Fruit fly (Drosophila melanogaster): Measurements from ENCODE around the gene Top2.

Top2 gene

dm6 chr2L:19415859-19416258 lies 37.4 kb downstream of the Top2 start (continued):
- no peak for TF ChIP-seq bsh (GFP tag; optimal IDR thresholded peaks at IDR 0.05)
- no peak for TF ChIP-seq CG7556 (GFP tag; optimal IDR thresholded peaks at IDR 0.05)
- no peak for TF ChIP-seq E2f1 (GFP tag; IDR thresholded peaks at IDR 0.05)
- TF ChIP-seq CG4854 (GFP tag; optimal IDR thresholded peaks at IDR 0.05) = no peak
- TF ChIP-seq Hey (tag; optimal IDR thresholded peaks at IDR 0.05) = no peak
- no peak for TF ChIP-seq CG18476 (GFP tag; optimal IDR thresholded peaks at IDR 0.05)
- no peak for TF ChIP-seq CG4617 (GFP tag; optimal IDR thresholded peaks at IDR 0.05; ENCODE audit: borderline replicate concordance)
- no peak for TF ChIP-seq Side (GFP tag; optimal IDR thresholded peaks at IDR 0.05)
- no peak for TF ChIP-seq exex (tag; optimal IDR thresholded peaks at IDR 0.05)
- peak; percentile 28; the same call in 1 of the 3 replicates for TF ChIP-seq row (GFP tag; IDR thresholded peaks at IDR 0.05)
- TF ChIP-seq CG1529 (GFP tag; optimal IDR thresholded peaks at IDR 0.05) = no peak
- TF ChIP-seq Xbp1 (GFP tag; optimal IDR thresholded peaks at IDR 0.05) = no peak
- TF ChIP-seq zfh2 (GFP tag; optimal IDR thresholded peaks at IDR 0.05) = peak; percentile 16
- no peak for TF ChIP-seq Spps (tag; optimal IDR thresholded peaks at IDR 0.05)
- TF ChIP-seq Mes4 (GFP tag; optimal IDR thresholded peaks at IDR 0.05) = no peak
- TF ChIP-seq org-1 (GFP tag; optimal IDR thresholded peaks at IDR 0.05) = no peak
- TF ChIP-seq zfh1 (GFP tag; IDR thresholded peaks at IDR 0.05) = no peak
- no peak for TF ChIP-seq Bgb (GFP tag; IDR thresholded peaks at IDR 0.05; ENCODE audit: partially characterized antibody)
- TF ChIP-seq az2 (GFP tag; optimal IDR thresholded peaks at IDR 0.05) = no peak
- TF ChIP-seq CG3281 (GFP tag; optimal IDR thresholded peaks at IDR 0.05) = peak; percentile 41
- no peak for TF ChIP-seq CG9876 (GFP tag; optimal IDR thresholded peaks at IDR 0.05)
- TF ChIP-seq wor (GFP tag; IDR thresholded peaks at IDR 0.05) = no peak
- TF ChIP-seq GATAe (GFP tag; conservative IDR thresholded peaks at IDR 0.05) = no peak
- no peak for TF ChIP-seq lov (optimal IDR thresholded peaks at IDR 0.05)
- TF ChIP-seq lov (GFP tag; IDR thresholded peaks at IDR 0.05) = no peak
- no peak for TF ChIP-seq slp2 (GFP tag; optimal IDR thresholded peaks at IDR 0.05)
- TF ChIP-seq sisA (GFP tag; IDR thresholded peaks at IDR 0.05) = no peak
- TF ChIP-seq cad (GFP tag; optimal IDR thresholded peaks at IDR 0.05) = no peak
- TF ChIP-seq CG42726 (GFP tag; IDR thresholded peaks at IDR 0.05; ENCODE audit: partially characterized antibody) = no peak
- no peak for TF ChIP-seq schlank (tag; optimal IDR thresholded peaks at IDR 0.05)
- no peak for TF ChIP-seq kni (GFP tag; optimal IDR thresholded peaks at IDR 0.05)
- peak; percentile 53; the same call in 1 of the 2 replicates for TF ChIP-seq CG32532 (GFP tag; IDR thresholded peaks at IDR 0.05)
- TF ChIP-seq al (GFP tag; IDR thresholded peaks at IDR 0.05) = peak; percentile 63; the same call in 1 of the 2 replicates
- TF ChIP-seq CG11504 (tag; optimal IDR thresholded peaks at IDR 0.05) = peak; percentile 10
- no peak for TF ChIP-seq cwo (GFP tag; optimal IDR thresholded peaks at IDR 0.05)
- TF ChIP-seq chinmo (GFP tag; IDR thresholded peaks at IDR 0.05; ENCODE audit: partially characterized antibody) = no peak
- TF ChIP-seq CG18619 (GFP tag; optimal IDR thresholded peaks at IDR 0.05) = no peak
- no peak for TF ChIP-seq eve (GFP tag; optimal IDR thresholded peaks at IDR 0.05)
- no peak for TF ChIP-seq dati (GFP tag; IDR thresholded peaks at IDR 0.05)
- no peak for TF ChIP-seq ase (GFP tag; IDR thresholded peaks at IDR 0.05)
- TF ChIP-seq Chrac-16 (GFP tag; optimal IDR thresholded peaks at IDR 0.05) = no peak
- no peak for TF ChIP-seq bbx (GFP tag; IDR thresholded peaks at IDR 0.05; ENCODE audit: partially characterized antibody)
- TF ChIP-seq aop (GFP tag; IDR thresholded peaks at IDR 0.05) = no peak
- TF ChIP-seq cato (GFP tag; optimal IDR thresholded peaks at IDR 0.05; ENCODE audit: borderline replicate concordance) = no peak
- no peak for TF ChIP-seq gce (GFP tag; IDR thresholded peaks at IDR 0.05)
- TF ChIP-seq CG11456 (GFP tag; IDR thresholded peaks at IDR 0.05) = 0 out of 3 replicates have a peak, but pooled peaks have one; percentile 41
- TF ChIP-seq D19A (tag; optimal IDR thresholded peaks at IDR 0.05) = no peak
- TF ChIP-seq HLH4C (GFP tag; IDR thresholded peaks at IDR 0.05; ENCODE audit: partially characterized antibody) = no peak
- no peak for TF ChIP-seq Fer2 (tag; optimal IDR thresholded peaks at IDR 0.05)
- TF ChIP-seq emc (GFP tag; optimal IDR thresholded peaks at IDR 0.05) = no peak
- no peak for TF ChIP-seq sr (GFP tag; IDR thresholded peaks at IDR 0.05)
- peak in 1 of 2 experiments; percentile 33 for TF ChIP-seq Pdp1 (GFP tag; optimal IDR thresholded peaks at IDR 0.05)

All from whole organism, embryonic.